Fruit fly (Drosophila melanogaster): Measurements from ENCODE around the gene Ocrl.

- no peak for TF ChIP-seq CG7045 (GFP tag; optimal IDR thresholded peaks at IDR 0.05)
- TF ChIP-seq Crg-1 (GFP tag; optimal IDR thresholded peaks at IDR 0.05) = no peak
- TF ChIP-seq Mnt (GFP tag; optimal IDR thresholded peaks at IDR 0.05) = no peak
- TF ChIP-seq CG33017 (tag; optimal IDR thresholded peaks at IDR 0.05) = no peak
- no peak for TF ChIP-seq toe (GFP tag; optimal IDR thresholded peaks at IDR 0.05)
- no peak for TF ChIP-seq cic (GFP tag; optimal IDR thresholded peaks at IDR 0.05)
- no peak for TF ChIP-seq CG7101 (tag; optimal IDR thresholded peaks at IDR 0.05)
- no peak for TF ChIP-seq tj (GFP tag; optimal IDR thresholded peaks at IDR 0.05)
- no peak for TF ChIP-seq CG5204 (GFP tag; optimal IDR thresholded peaks at IDR 0.05)
- no peak for TF ChIP-seq pad (GFP tag; optimal IDR thresholded peaks at IDR 0.05)
- TF ChIP-seq kay (GFP tag; ENCODE audit: borderline replicate concordance) = no peak
- no peak for TF ChIP-seq CG12768 (GFP tag; optimal IDR thresholded peaks at IDR 0.05)
Observed at dm6 chrX:1943337-1944244, 20.8 kb downstream of the Ocrl start.

Measured in whole organism, adult.